Fruit fly (Drosophila melanogaster) whole organism, embryonic: ENCODE measurements around the gene Smvt.

ENCODE experiments used
- CG10209 ChIP-seq: fragments of 200-800 bp; sonication (Bioruptor generic); optimal IDR thresholded peaks from 3 replicates; lab custom pipeline; 2017; ENCODE audit warnings: missing biosample characterization, mild to moderate bottlenecking, missing genetic modification characterization, missing genetic modification reagents
- CG12104 ChIP-seq: fragments of 200-800 bp; sonication (Bioruptor generic); optimal IDR thresholded peaks from 3 replicates; lab custom pipeline; 2016; ENCODE audit warnings: missing biosample characterization, missing genetic modification characterization
- CG15269 ChIP-seq: fragments of 200-800 bp; sonication (Bioruptor generic); optimal IDR thresholded peaks from 2 replicates; lab custom pipeline; 2018; ENCODE audit warnings: missing biosample characterization, mild to moderate bottlenecking, missing genetic modification characterization, moderate library complexity
- CG16813 ChIP-seq: fragments of 200-800 bp; sonication (Bioruptor generic); IDR thresholded peaks from 3 replicates; pipeline ENCODE4 v1.3.6; 2022; ENCODE audit warnings: missing biosample characterization, missing genetic modification characterization; ENCODE audit not compliant: partially characterized antibody
- CG2678 ChIP-seq: fragments of 200-800 bp; sonication (Bioruptor generic); optimal IDR thresholded peaks from 3 replicates; lab custom pipeline; 2019; ENCODE audit warnings: missing biosample characterization, mild to moderate bottlenecking, missing genetic modification characterization, moderate library complexity
- CG30020 ChIP-seq: fragments of 200-800 bp; optimal IDR thresholded peaks from 2 replicates; lab custom pipeline; 2019; ENCODE audit warnings: missing biosample characterization, mild to moderate bottlenecking, missing genetic modification characterization, moderate library complexity
- CG31441 ChIP-seq: fragments of 200-800 bp; sonication (Bioruptor generic); IDR thresholded peaks from 2 replicates; pipeline ENCODE4 v1.3.6; 2022; ENCODE audit warnings: missing biosample characterization, missing genetic modification characterization
- CG34422 ChIP-seq: fragments of 200-800 bp; sonication (Bioruptor generic); IDR thresholded peaks from 3 replicates; pipeline ENCODE4 v1.3.6; 2022; ENCODE audit warnings: missing biosample characterization, missing genetic modification characterization
- CG4854 ChIP-seq: fragments of 200-800 bp; sonication (Bioruptor generic); optimal IDR thresholded peaks from 2 replicates; lab custom pipeline; 2016; ENCODE audit warnings: missing biosample characterization, missing genetic modification characterization, inconsistent platforms
- CG6689 ChIP-seq: fragments of 200-800 bp; sonication (Bioruptor generic); IDR thresholded peaks from 2 replicates; pipeline ENCODE4 v1.3.6; 2022; ENCODE audit warnings: missing biosample characterization, missing genetic modification characterization
- CG6791 ChIP-seq: fragments of 200-800 bp; sonication (Bioruptor generic); IDR thresholded peaks from 3 replicates; pipeline ENCODE4 v1.3.6; 2022; ENCODE audit warnings: missing biosample characterization, missing genetic modification characterization; ENCODE audit not compliant: partially characterized antibody
- CG7963 ChIP-seq: fragments of 200-800 bp; sonication (Bioruptor generic); IDR thresholded peaks from 3 replicates; pipeline ENCODE4 v1.3.6; 2022; ENCODE audit warnings: missing biosample characterization, missing genetic modification characterization; ENCODE audit not compliant: partially characterized antibody
- CG8359 ChIP-seq: fragments of 200-800 bp; sonication (Bioruptor generic); optimal IDR thresholded peaks from 2 replicates; lab custom pipeline; 2017; ENCODE audit warnings: missing biosample characterization, mild to moderate bottlenecking, missing genetic modification characterization, borderline replicate concordance
- CG8478 ChIP-seq: fragments of >200 bp; optimal IDR thresholded peaks from 2 replicates; lab custom pipeline; 2018
- CG9215 ChIP-seq: fragments of 200-800 bp; sonication (Bioruptor generic); IDR thresholded peaks from 2 replicates; pipeline ENCODE4 v1.3.6; 2022; ENCODE audit warnings: missing biosample characterization, missing genetic modification characterization
- CG9797 ChIP-seq: fragments of 200-800 bp; sonication (Bioruptor generic); optimal IDR thresholded peaks from 3 replicates; lab custom pipeline; 2018; ENCODE audit warnings: missing biosample characterization, mild to moderate bottlenecking, missing genetic modification characterization
- Dip3 ChIP-seq: fragments of 200-800 bp; sonication (Bioruptor generic); optimal IDR thresholded peaks from 3 replicates; lab custom pipeline; 2016; ENCODE audit warnings: missing biosample characterization, missing genetic modification characterization
- Dref ChIP-seq: fragments of 200-800 bp; sonication (Bioruptor generic); IDR thresholded peaks from 2 replicates; pipeline ENCODE4 v1.3.6; 2022; ENCODE audit warnings: missing biosample characterization, missing genetic modification characterization
- E2f1 ChIP-seq: fragments of 200-800 bp; sonication (Bioruptor generic); IDR thresholded peaks from 2 replicates; pipeline ENCODE4 v1.3.6; 2022; ENCODE audit warnings: missing biosample characterization, missing genetic modification characterization
- Fer2 ChIP-seq: fragments of 200-800 bp; sonication (Bioruptor generic); optimal IDR thresholded peaks from 2 replicates; lab custom pipeline; 2018; ENCODE audit warnings: missing biosample characterization, mild to moderate bottlenecking, missing genetic modification characterization, moderate library complexity
- H2.0 ChIP-seq: fragments of 200-800 bp; sonication (Bioruptor generic); IDR thresholded peaks from 2 replicates; pipeline ENCODE4 v1.3.6; 2022; ENCODE audit warnings: missing biosample characterization, missing genetic modification characterization
- NfI ChIP-seq: fragments of 200-800 bp; sonication (Bioruptor generic); optimal IDR thresholded peaks from 3 replicates; lab custom pipeline; 2018; ENCODE audit warnings: missing biosample characterization, mild to moderate bottlenecking, missing genetic modification characterization, moderate library complexity
- Oli ChIP-seq: fragments of 200-800 bp; sonication (Bioruptor generic); optimal IDR thresholded peaks from 2 replicates; lab custom pipeline; 2018; ENCODE audit warnings: missing biosample characterization, mild to moderate bottlenecking, missing genetic modification characterization, moderate library complexity
- Optix ChIP-seq: fragments of 200-800 bp; sonication (Bioruptor generic); IDR thresholded peaks from 3 replicates; pipeline ENCODE4 v1.3.6; 2022; ENCODE audit warnings: missing biosample characterization, missing genetic modification characterization
- Side ChIP-seq: fragments of 200-800 bp; sonication (Bioruptor generic); optimal IDR thresholded peaks from 2 replicates; lab custom pipeline; 2016; ENCODE audit warnings: missing biosample characterization, missing genetic modification characterization
- Tbp ChIP-seq: fragments of >200 bp; optimal IDR thresholded peaks from 2 replicates; lab custom pipeline; 2018; ENCODE audit warnings: missing biosample characterization, missing genetic modification characterization
- bsh ChIP-seq, 2 experiments: fragments of 200-800 bp; sonication (Bioruptor generic); optimal IDR thresholded peaks; 2 replicates each; lab custom pipeline; 2017 to 2018; ENCODE audit warnings: mild to moderate bottlenecking in 2 of 2, missing biosample characterization in 2 of 2, missing genetic modification characterization in 2 of 2, moderate library complexity in 1 of 2
- caup ChIP-seq: fragments of 200-800 bp; sonication (Bioruptor generic); optimal IDR thresholded peaks from 3 replicates; lab custom pipeline; 2017; ENCODE audit warnings: missing biosample characterization, mild to moderate bottlenecking, missing genetic modification characterization, moderate library complexity; ENCODE audit not compliant: severe bottlenecking
- cg ChIP-seq: fragments of 200-800 bp; sonication (Bioruptor generic); optimal IDR thresholded peaks from 3 replicates; lab custom pipeline; 2019; ENCODE audit warnings: missing biosample characterization, mild to moderate bottlenecking, missing genetic modification characterization, moderate library complexity
- chif ChIP-seq, 2 experiments: fragments of 200-800 bp; sonication (Bioruptor generic); optimal IDR thresholded peaks; 3 replicates each; lab custom pipeline; 2016; ENCODE audit warnings: missing biosample characterization in 2 of 2, missing genetic modification characterization in 2 of 2
- corto ChIP-seq: fragments of 200-800 bp; sonication (Bioruptor generic); optimal IDR thresholded peaks from 2 replicates; lab custom pipeline; 2016; ENCODE audit warnings: missing biosample characterization, mild to moderate bottlenecking, missing genetic modification characterization, moderate library complexity
- crc ChIP-seq: fragments of 200-800 bp; sonication (Bioruptor generic); optimal IDR thresholded peaks from 2 replicates; lab custom pipeline; 2016; ENCODE audit warnings: missing biosample characterization, missing genetic modification characterization
- danr ChIP-seq: fragments of 200-800 bp; sonication (Bioruptor generic); IDR thresholded peaks from 2 replicates; pipeline ENCODE4 v1.3.6; 2022; ENCODE audit warnings: missing biosample characterization, missing genetic modification characterization
- dm ChIP-seq: fragments of 200-800 bp; sonication (Bioruptor generic); optimal IDR thresholded peaks from 3 replicates; lab custom pipeline; 2016; ENCODE audit warnings: missing biosample characterization, missing genetic modification characterization
- dmrt99B ChIP-seq: fragments of 200-800 bp; sonication (Bioruptor generic); optimal IDR thresholded peaks from 2 replicates; lab custom pipeline; 2018; ENCODE audit warnings: missing biosample characterization, mild to moderate bottlenecking, missing genetic modification characterization, moderate library complexity
- gsb ChIP-seq: fragments of 200-800 bp; sonication (Bioruptor generic); IDR thresholded peaks from 2 replicates; pipeline ENCODE4 v1.3.6; 2022; ENCODE audit warnings: missing biosample characterization, missing genetic modification characterization
- nom ChIP-seq: fragments of 200-800 bp; sonication (Bioruptor generic); optimal IDR thresholded peaks from 2 replicates; lab custom pipeline; 2017; ENCODE audit warnings: missing biosample characterization, missing genetic modification characterization, mild to moderate bottlenecking, moderate library complexity, missing genetic modification reagents
- p53 ChIP-seq: fragments of 200-800 bp; sonication (Bioruptor generic); optimal IDR thresholded peaks from 2 replicates; lab custom pipeline; 2016; ENCODE audit warnings: missing biosample characterization, missing genetic modification characterization
- rib ChIP-seq: fragments of 200-800 bp; sonication (Bioruptor generic); IDR thresholded peaks from 2 replicates; pipeline ENCODE4 v1.3.6; 2022; ENCODE audit warnings: missing biosample characterization, missing genetic modification characterization
- ro ChIP-seq: fragments of 200-800 bp; sonication (Bioruptor generic); IDR thresholded peaks from 2 replicates; pipeline ENCODE4 v1.3.6; 2022; ENCODE audit warnings: missing biosample characterization, missing genetic modification characterization
- run ChIP-seq: fragments of 200-800 bp; sonication (Bioruptor generic); optimal IDR thresholded peaks from 3 replicates; lab custom pipeline; 2018; ENCODE audit warnings: missing biosample characterization, mild to moderate bottlenecking, missing genetic modification characterization
- sc ChIP-seq, 3 experiments: fragments of >200 bp in 2 of 3; fragments of 200-800 bp in 1 of 3; sonication (Bioruptor generic) in 1 of 3; optimal IDR thresholded peaks; 2 replicates in 2 of 3; 3 replicates in 1 of 3; lab custom pipeline; 2017; ENCODE audit warnings: mild to moderate bottlenecking in 1 of 3, missing biosample characterization in 1 of 3, missing genetic modification characterization in 1 of 3, missing genetic modification reagents in 1 of 3
- sim ChIP-seq: fragments of 200-800 bp; sonication (Bioruptor generic); IDR thresholded peaks from 2 replicates; pipeline ENCODE4 v1.3.6; 2022; ENCODE audit warnings: missing biosample characterization, missing genetic modification characterization
- slp2 ChIP-seq: fragments of 200-800 bp; sonication (Bioruptor generic); optimal IDR thresholded peaks from 2 replicates; lab custom pipeline; 2016; ENCODE audit warnings: missing biosample characterization, missing genetic modification characterization
- tna ChIP-seq: fragments of 200-800 bp; sonication (Bioruptor generic); IDR thresholded peaks from 2 replicates; pipeline ENCODE4 v1.3.6; 2022; ENCODE audit warnings: missing biosample characterization, missing genetic modification characterization; ENCODE audit not compliant: partially characterized antibody
- wor ChIP-seq: fragments of 200-800 bp; sonication (Bioruptor generic); IDR thresholded peaks from 2 replicates; pipeline ENCODE4 v1.3.6; 2022; ENCODE audit warnings: missing biosample characterization, missing genetic modification characterization
- yki ChIP-seq: fragments of >200 bp; optimal IDR thresholded peaks from 3 replicates; lab custom pipeline; 2018
- zfh2 ChIP-seq: fragments of 200-800 bp; sonication (Bioruptor generic); optimal IDR thresholded peaks from 2 replicates; lab custom pipeline; 2016; ENCODE audit warnings: missing biosample characterization, missing genetic modification characterization

Smvt gene

dm6 chr3R:31776583-31777362, 15.4 kb upstream of the Smvt start, which contains the start of the genes CG2126 and faf (continued):
- TF ChIP-seq corto (GFP tag; lab: Kevin White, UChicago) (no peak), tna (GFP tag; lab: Robert Waterston, UW) (no peak; the same call in 1 of the 2 replicates), CG15269 (peak; percentile 84), Dip3 (GFP tag; lab: Kevin White, UChicago) (peak; percentile 61), CG12104 (peak; percentile 75), NfI (peak; percentile 78), H2.0 (GFP tag; lab: Robert Waterston, UW) (peak; percentile 78), caup (GFP tag; lab: Kevin White, UChicago) (peak; percentile 73), sim (GFP tag; lab: Robert Waterston, UW) (0 out of 2 replicates have a peak, but pooled peaks have one; percentile 7), Oli (tag; lab: Kevin White, UChicago) (peak; percentile 69), nom (GFP tag; lab: Kevin White, UChicago) (peak; percentile 13), wor (GFP tag; lab: Robert Waterston, UW) (peak; percentile 41; the same call in 1 of the 2 replicates), CG9215 (GFP tag; lab: Robert Waterston, UW) (peak; percentile 63), CG10209 (GFP tag; lab: Kevin White, UChicago) (peak; percentile 73), Dref (GFP tag; lab: Robert Waterston, UW) (peak; percentile 59), CG4854 (GFP tag; lab: Kevin White, UChicago) (peak; percentile 26), CG30020 (tag; lab: Kevin White, UChicago) (peak; percentile 65), CG8478 (no peak), CG34422 (GFP tag; lab: Robert Waterston, UW) (peak; percentile 80; the same call in 2 of the 3 replicates), danr (GFP tag; lab: Robert Waterston, UW) (peak; percentile 61; the same call in 1 of the 2 replicates), CG7963 (GFP tag; lab: Robert Waterston, UW) (no peak), Fer2 (tag; lab: Kevin White, UChicago) (peak; percentile 80), cg (GFP tag; lab: Kevin White, UChicago) (no peak), run (tag; lab: Kevin White, UChicago) (no peak), E2f1 (GFP tag; lab: Robert Waterston, UW) (peak; percentile 66), chif (GFP tag; optimal IDR thresholded peaks at IDR 0.05; lab: Kevin White, UChicago) (peak in 1 of 2 experiments; percentile 39), slp2 (GFP tag; lab: Kevin White, UChicago) (peak; percentile 1), dmrt99B (tag; lab: Kevin White, UChicago) (peak; percentile 81), CG6689 (GFP tag; lab: Robert Waterston, UW) (peak; percentile 82), bsh (GFP tag; optimal IDR thresholded peaks at IDR 0.05; lab: Kevin White, UChicago) (peak; percentile 15 to 79), rib (GFP tag; lab: Robert Waterston, UW) (0 out of 2 replicates have a peak, but pooled peaks have one; percentile 36), ro (GFP tag; lab: Robert Waterston, UW) (peak; percentile 23; the same call in 1 of the 2 replicates), sc (optimal IDR thresholded peaks at IDR 0.05; lab: Kevin White, UChicago) (no peak), sc (GFP tag; optimal IDR thresholded peaks at IDR 0.05; lab: Kevin White, UChicago) (peak; percentile 36), CG8359 (GFP tag; lab: Kevin White, UChicago) (no peak), Tbp (GFP tag; lab: Kevin White, UChicago) (no peak), CG9797 (peak; percentile 30), CG2678 (tag; lab: Kevin White, UChicago) (peak; percentile 88), CG16813 (GFP tag; lab: Robert Waterston, UW) (peak; percentile 46; the same call in 1 of the 3 replicates), p53 (GFP tag; lab: Kevin White, UChicago) (no peak), CG31441 (GFP tag; lab: Robert Waterston, UW) (peak; percentile 86), Optix (GFP tag; lab: Robert Waterston, UW) (no peak; the same call in 2 of the 3 replicates), Side (GFP tag; lab: Kevin White, UChicago) (peak; percentile 31), dm (peak; percentile 11), yki (lab: Kevin White, UChicago) (no peak), crc (no peak), zfh2 (GFP tag; lab: Kevin White, UChicago) (peak; percentile 53), CG6791 (GFP tag; lab: Robert Waterston, UW) (no peak), gsb (GFP tag; lab: Robert Waterston, UW) (peak; percentile 50; the same call in 1 of the 2 replicates)
